Worm (Caenorhabditis elegans): Measurements from ENCODE around the gene Y43C5A.7.
A peak's percentile ranks its signal among the peaks of the same experiment; 100 is the strongest.

DNA sequence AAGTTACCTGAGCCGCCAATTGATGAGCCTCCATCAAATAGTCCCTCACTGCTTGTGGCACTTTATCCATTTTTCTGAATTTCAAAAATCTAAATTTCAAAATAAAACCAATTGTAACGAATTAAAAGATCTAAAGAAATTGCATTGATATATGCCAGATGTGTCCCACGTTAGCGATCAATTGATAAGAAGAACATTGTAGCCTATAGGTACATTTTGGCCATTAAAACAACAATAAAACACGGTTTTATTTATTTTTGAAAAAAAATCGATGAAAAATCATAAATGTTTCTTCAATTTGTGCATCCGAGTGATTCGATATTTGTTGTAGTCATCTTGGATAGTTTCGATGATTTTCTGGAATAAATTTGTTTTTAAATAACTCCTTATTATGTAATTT is 38.0 kb upstream of the Y43C5A.7 start, which contains the start of gene ech-8:
- no peak for TF ChIP-seq hlh-30 (tag; optimal IDR thresholded peaks at IDR 0.05; ENCODE audit: insufficient read depth)
- TF ChIP-seq elt-2 (tag; optimal IDR thresholded peaks at IDR 0.05): peak; percentile 44
- TF ChIP-seq odd-2 (tag; optimal IDR thresholded peaks at IDR 0.05): no peak
- no peak for TF ChIP-seq dve-1 (tag; optimal IDR thresholded peaks at IDR 0.05)
- TF ChIP-seq mec-3 (tag; optimal IDR thresholded peaks at IDR 0.05; ENCODE audit: borderline replicate concordance): no peak
- TF ChIP-seq F13H6.1 (tag; optimal IDR thresholded peaks at IDR 0.05): no peak
- TF ChIP-seq K02D7.2 (tag; optimal IDR thresholded peaks at IDR 0.05): no peak
- TF ChIP-seq ceh-14 (tag; optimal IDR thresholded peaks at IDR 0.05): no peak
- TF ChIP-seq pha-4 (tag; optimal IDR thresholded peaks at IDR 0.05): no peak
- no peak for TF ChIP-seq eyg-1 (tag; optimal IDR thresholded peaks at IDR 0.05)
- TF ChIP-seq unc-86 (tag; optimal IDR thresholded peaks at IDR 0.05): no peak
- TF ChIP-seq ceh-24 (tag; optimal IDR thresholded peaks at IDR 0.05): no peak

Measured in whole organism, late embryonic.